Worm (Caenorhabditis elegans): Measurements from ENCODE around the gene F26G1.9.

F26G1.9 gene

ce11 chrII:4815356-4815755 is 41.6 kb upstream of the F26G1.9 start:
- no peak for TF ChIP-seq ces-1 (GFP tag; optimal IDR thresholded peaks at IDR 0.05)
- no peak for TF ChIP-seq efl-1 (optimal IDR thresholded peaks at IDR 0.05)
- TF ChIP-seq efl-1 (GFP tag; optimal IDR thresholded peaks at IDR 0.05 in 1 of 2), result peak in 1 of 2 experiments; percentile 29

ce11 chrII:4811986-4812385 is 38.2 kb upstream of the F26G1.9 start, which contains the start of gene rig-6:
rig-6 (minus strand) TSS chrII:4812086.
- TF ChIP-seq lin-14 (GFP tag; optimal IDR thresholded peaks at IDR 0.05), result no peak
- TF ChIP-seq sup-37 (GFP tag; optimal IDR thresholded peaks at IDR 0.05), result no peak
- no peak for TF ChIP-seq mab-9 (GFP tag; IDR thresholded peaks at IDR 0.05)
- no peak for TF ChIP-seq xbp-1 (tag; optimal IDR thresholded peaks at IDR 0.05)
- no peak for TF ChIP-seq hlh-4 (tag; optimal IDR thresholded peaks at IDR 0.05)
- no peak for TF ChIP-seq nhr-85 (tag)
- no peak for TF ChIP-seq nhr-90 (tag; optimal IDR thresholded peaks at IDR 0.05; ENCODE audit: poor library complexity)
- no peak for TF ChIP-seq efl-3 (GFP tag; optimal IDR thresholded peaks at IDR 0.05)
- no peak for TF ChIP-seq fos-1 (tag; optimal IDR thresholded peaks at IDR 0.05)
- no peak for TF ChIP-seq tbx-2 (tag; optimal IDR thresholded peaks at IDR 0.05)
- TF ChIP-seq snpc-4 (tag; optimal IDR thresholded peaks at IDR 0.05), result no peak
- TF ChIP-seq ceh-63 (GFP tag; optimal IDR thresholded peaks at IDR 0.05), result no peak
- no peak for TF ChIP-seq nhr-77 (tag; optimal IDR thresholded peaks at IDR 0.05)
- no peak for TF ChIP-seq dsc-1 (tag; optimal IDR thresholded peaks at IDR 0.05)
- TF ChIP-seq unc-30 (tag; optimal IDR thresholded peaks at IDR 0.05), result no peak
- no peak for TF ChIP-seq dpl-1 (GFP tag; optimal IDR thresholded peaks at IDR 0.05)
- TF ChIP-seq ztf-11 (tag; optimal IDR thresholded peaks at IDR 0.05), result no peak
- no peak for TF ChIP-seq aha-1 (tag; optimal IDR thresholded peaks at IDR 0.05)
- TF ChIP-seq isw-1 (GFP tag; IDR thresholded peaks at IDR 0.05), result no peak
- no peak for TF ChIP-seq fkh-10 (GFP tag; optimal IDR thresholded peaks at IDR 0.05)

DNA sequence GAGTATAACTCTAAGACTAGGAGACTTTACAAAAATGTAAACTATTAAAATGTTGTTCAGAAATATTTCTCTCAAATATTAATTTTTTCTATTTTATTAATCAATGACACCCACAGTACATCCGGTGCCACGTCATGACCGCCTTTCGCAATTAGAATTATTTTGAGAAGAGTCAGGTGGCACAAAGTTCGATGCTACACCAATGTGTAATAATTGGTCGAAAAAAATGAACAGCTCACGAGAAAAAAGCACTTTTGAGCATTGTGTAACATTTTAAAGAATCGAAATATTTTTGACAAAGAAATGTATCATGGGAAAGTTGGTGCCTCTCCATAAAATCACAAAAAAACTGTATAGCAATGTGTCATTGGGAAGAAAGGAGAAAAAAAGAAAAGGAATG is 32.9 kb upstream of the F26G1.9 start:
- peak; percentile 56 for TF ChIP-seq rnt-1 (tag; optimal IDR thresholded peaks at IDR 0.05)
- no peak for TF ChIP-seq fos-1 (tag; optimal IDR thresholded peaks at IDR 0.05)
- no peak for TF ChIP-seq unc-130 (tag; optimal IDR thresholded peaks at IDR 0.05)
- no peak for TF ChIP-seq tlp-1 (tag; optimal IDR thresholded peaks at IDR 0.05)
- no peak for TF ChIP-seq C34B4.2 (tag; optimal IDR thresholded peaks at IDR 0.05)
- peak; percentile 32 for TF ChIP-seq nhr-71 (tag; optimal IDR thresholded peaks at IDR 0.05)
- no peak for TF ChIP-seq jun-1 (tag; optimal IDR thresholded peaks at IDR 0.05)
- TF ChIP-seq hpl-2 (GFP tag; optimal IDR thresholded peaks at IDR 0.05), result no peak
- TF ChIP-seq lin-14 (GFP tag; optimal IDR thresholded peaks at IDR 0.05), result peak; percentile 55
- no peak for TF ChIP-seq elt-3 (tag; optimal IDR thresholded peaks at IDR 0.05)
- no peak for TF ChIP-seq ceh-88 (GFP tag; IDR thresholded peaks at IDR 0.05)

DNA sequence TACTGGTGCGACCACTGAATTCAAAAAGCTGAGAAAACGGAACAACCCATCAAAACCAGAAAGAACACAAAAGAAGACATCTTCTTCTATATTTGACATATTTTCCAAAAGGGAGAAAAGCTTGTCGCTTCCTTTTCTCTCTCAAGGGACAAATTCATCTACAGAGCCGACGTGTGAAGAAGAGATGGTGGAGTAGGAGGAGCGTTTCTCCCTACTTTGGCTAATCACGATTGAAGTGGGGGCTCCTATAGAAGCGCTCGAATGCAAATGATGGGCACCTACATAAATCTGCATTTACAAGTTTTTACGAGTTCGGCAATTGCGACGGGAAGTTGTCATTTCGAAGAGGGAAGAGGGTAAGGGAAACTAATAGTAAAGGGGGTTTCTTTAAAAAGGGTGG is 32.5 kb upstream of the F26G1.9 start:
- no peak for TF ChIP-seq efl-1 (optimal IDR thresholded peaks at IDR 0.05)
- TF ChIP-seq efl-1 (GFP tag; optimal IDR thresholded peaks at IDR 0.05 in 1 of 2), result peak in 1 of 2 experiments; percentile 48
- no peak for TF ChIP-seq aha-1 (tag; optimal IDR thresholded peaks at IDR 0.05)

- TF ChIP-seq hlh-17 (GFP tag; optimal IDR thresholded peaks at IDR 0.05; ENCODE audit: borderline replicate concordance) (no peak), dpl-1 (GFP tag; optimal IDR thresholded peaks at IDR 0.05) (no peak), skn-1 (tag; optimal IDR thresholded peaks at IDR 0.05) (no peak), vab-15 (tag; optimal IDR thresholded peaks at IDR 0.05) (no peak), zag-1 (tag; optimal IDR thresholded peaks at IDR 0.05) (no peak), egl-13 (tag; optimal IDR thresholded peaks at IDR 0.05) (no peak), lin-15B (tag; optimal IDR thresholded peaks at IDR 0.05) (no peak), fos-1 (tag; optimal IDR thresholded peaks at IDR 0.05) (no peak), lin-35 (GFP tag; optimal IDR thresholded peaks at IDR 0.05) (no peak), sox-4 (tag; optimal IDR thresholded peaks at IDR 0.05) (no peak), rnt-1 (tag; optimal IDR thresholded peaks at IDR 0.05) (peak; percentile 51), C34B4.2 (tag; optimal IDR thresholded peaks at IDR 0.05) (no peak), ceh-90 (tag; optimal IDR thresholded peaks at IDR 0.05) (no peak), lin-14 (GFP tag; optimal IDR thresholded peaks at IDR 0.05) (peak; percentile 43), zip-4 (GFP tag; optimal IDR thresholded peaks at IDR 0.05) (no peak), unc-130 (tag; optimal IDR thresholded peaks at IDR 0.05) (peak; percentile 24), isw-1 (GFP tag; IDR thresholded peaks at IDR 0.05) (no peak), alr-1 (tag; optimal IDR thresholded peaks at IDR 0.05; ENCODE audit: borderline replicate concordance) (no peak), unc-30 (tag; optimal IDR thresholded peaks at IDR 0.05) (no peak), nhr-77 (tag; optimal IDR thresholded peaks at IDR 0.05) (no peak), hlh-4 (tag; optimal IDR thresholded peaks at IDR 0.05) (no peak), efl-1 (optimal IDR thresholded peaks at IDR 0.05) (no peak), efl-1 (GFP tag; optimal IDR thresholded peaks at IDR 0.05 in 1 of 2) (no peak), nhr-84 (tag; optimal IDR thresholded peaks at IDR 0.05) (no peak), nhr-47 (tag; optimal IDR thresholded peaks at IDR 0.05) (no peak)
Observed at ce11 chrII:4805799-4806198, 32.0 kb upstream of the F26G1.9 start.
